Worm (Caenorhabditis elegans): ENCODE results near the gene pfk-1.2.

pfk-1.2 gene

DNA sequence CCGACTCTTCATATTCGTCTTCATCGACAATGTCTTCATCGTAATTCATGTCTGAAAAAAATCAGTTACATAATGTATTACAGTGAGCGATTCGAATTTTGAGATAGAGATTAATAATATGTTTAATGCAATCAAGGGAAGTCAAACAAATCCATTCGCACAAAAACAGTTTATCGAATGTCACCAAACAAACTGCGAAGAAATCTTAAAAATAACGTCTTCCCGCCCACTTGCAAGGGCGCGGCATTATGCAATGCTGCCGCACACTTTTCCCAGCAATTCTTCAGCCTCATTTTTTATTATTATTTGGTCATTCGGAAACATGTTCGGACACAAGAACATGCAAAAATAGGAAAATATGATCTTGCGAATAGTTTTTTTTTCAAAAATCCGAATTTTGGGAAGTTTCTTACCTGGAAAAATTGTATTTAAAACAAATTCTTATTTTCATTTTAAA is 12.6 kb downstream of the pfk-1.2 start, which contains the start of gene mdf-1 (continued):
- no peak for TF ChIP-seq jun-1 (tag; optimal IDR thresholded peaks at IDR 0.05)
- TF ChIP-seq nhr-11 (tag; optimal IDR thresholded peaks at IDR 0.05) = no peak
- TF ChIP-seq nhr-77 (tag; optimal IDR thresholded peaks at IDR 0.05) = no peak
- TF ChIP-seq nhr-237 (tag; optimal IDR thresholded peaks at IDR 0.05) = no peak
- TF ChIP-seq lin-39 (tag; optimal IDR thresholded peaks at IDR 0.05) = peak; percentile 63
- TF ChIP-seq aly-2 (tag; optimal IDR thresholded peaks at IDR 0.05) = no peak
- no peak for TF ChIP-seq mml-1 (tag; optimal IDR thresholded peaks at IDR 0.05)
- peak; percentile 85 for TF ChIP-seq nhr-23 (tag; optimal IDR thresholded peaks at IDR 0.05)
- TF ChIP-seq lsy-12 (tag; optimal IDR thresholded peaks at IDR 0.05) = peak; percentile 51
- TF ChIP-seq ztf-11 (tag; optimal IDR thresholded peaks at IDR 0.05) = no peak
- peak; percentile 85 for TF ChIP-seq hmg-11 (tag; optimal IDR thresholded peaks at IDR 0.05)
- peak; percentile 17 for TF ChIP-seq egl-5 (tag; optimal IDR thresholded peaks at IDR 0.05)
- peak; percentile 15 for TF ChIP-seq ceh-28 (tag; optimal IDR thresholded peaks at IDR 0.05)

DNA sequence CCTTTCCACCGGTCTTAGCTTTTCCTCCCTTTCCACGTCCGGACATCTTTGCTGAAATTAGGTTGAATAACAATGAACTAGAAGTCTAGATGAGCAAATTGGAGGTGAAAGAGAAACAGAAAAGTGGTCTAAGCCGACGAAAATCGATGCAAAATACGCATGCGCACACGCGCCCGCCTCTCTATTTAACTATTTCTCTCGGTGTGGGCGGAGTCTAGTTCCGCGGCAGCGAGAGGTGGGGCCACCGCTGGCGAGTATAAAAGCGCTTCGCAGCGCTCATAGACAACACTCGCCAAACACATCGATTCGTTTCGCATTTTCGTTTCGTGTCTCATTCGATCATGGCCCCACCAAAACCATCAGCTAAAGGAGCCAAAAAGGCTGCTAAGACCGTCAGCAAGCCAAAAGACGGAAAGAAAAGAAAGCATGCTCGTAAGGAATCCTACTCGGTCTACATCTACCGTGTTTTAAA is 13.7 kb downstream of the pfk-1.2 start, which contains the start of the genes his-35 and his-41:
TSS of gene his-35 (minus strand) at position 51 of the 472 bp plus-strand sequence.
TSS of gene his-41 (plus strand) at position 299 of the 472 bp plus-strand sequence.
- no peak for TF ChIP-seq elt-2 (tag; optimal IDR thresholded peaks at IDR 0.05)
- TF ChIP-seq nhr-43 (tag; optimal IDR thresholded peaks at IDR 0.05; ENCODE audit: poor library complexity, severe bottlenecking) = peak; percentile 15
- TF ChIP-seq nhr-237 (tag; optimal IDR thresholded peaks at IDR 0.05) = no peak
- no peak for TF ChIP-seq ceh-16 (tag; optimal IDR thresholded peaks at IDR 0.05)
- no peak for TF ChIP-seq ceh-82 (tag; optimal IDR thresholded peaks at IDR 0.05)
- peak; percentile 16 for TF ChIP-seq tbx-2 (tag; optimal IDR thresholded peaks at IDR 0.05)
- TF ChIP-seq aly-2 (tag; optimal IDR thresholded peaks at IDR 0.05) = no peak
- peak; percentile 7 for TF ChIP-seq ceh-28 (tag; optimal IDR thresholded peaks at IDR 0.05)
- TF ChIP-seq lin-15B (tag; optimal IDR thresholded peaks at IDR 0.05) = peak; percentile 37
- peak; percentile 34 for TF ChIP-seq pha-4 (tag; optimal IDR thresholded peaks at IDR 0.05)
- TF ChIP-seq nhr-77 (tag; optimal IDR thresholded peaks at IDR 0.05) = no peak
- TF ChIP-seq fos-1 (tag; optimal IDR thresholded peaks at IDR 0.05) = no peak
- no peak for TF ChIP-seq mml-1 (tag; optimal IDR thresholded peaks at IDR 0.05)
- peak; percentile 77 for TF ChIP-seq nhr-25 (tag; optimal IDR thresholded peaks at IDR 0.05)
- peak; percentile 57 for TF ChIP-seq lin-39 (tag; optimal IDR thresholded peaks at IDR 0.05)
- TF ChIP-seq jun-1 (tag; optimal IDR thresholded peaks at IDR 0.05) = peak; percentile 41
- TF ChIP-seq pqm-1 (tag; optimal IDR thresholded peaks at IDR 0.05) = no peak
- TF ChIP-seq snpc-4 (tag; optimal IDR thresholded peaks at IDR 0.05) = peak; percentile 24
- TF ChIP-seq zag-1 (tag; optimal IDR thresholded peaks at IDR 0.05) = no peak
- TF ChIP-seq nfya-1 (tag; optimal IDR thresholded peaks at IDR 0.05; ENCODE audit: insufficient read depth) = peak; percentile 69
- TF ChIP-seq eor-1 (tag; optimal IDR thresholded peaks at IDR 0.05) = no peak
- no peak for TF ChIP-seq ceh-9 (tag; optimal IDR thresholded peaks at IDR 0.05)
- TF ChIP-seq mdl-1 (tag; optimal IDR thresholded peaks at IDR 0.05) = no peak
- TF ChIP-seq lsy-12 (tag; optimal IDR thresholded peaks at IDR 0.05) = peak; percentile 3
- TF ChIP-seq ama-1 (optimal IDR thresholded peaks at IDR 0.05) = peak; percentile 85
- TF ChIP-seq nhr-76 (tag; optimal IDR thresholded peaks at IDR 0.05) = no peak

DNA sequence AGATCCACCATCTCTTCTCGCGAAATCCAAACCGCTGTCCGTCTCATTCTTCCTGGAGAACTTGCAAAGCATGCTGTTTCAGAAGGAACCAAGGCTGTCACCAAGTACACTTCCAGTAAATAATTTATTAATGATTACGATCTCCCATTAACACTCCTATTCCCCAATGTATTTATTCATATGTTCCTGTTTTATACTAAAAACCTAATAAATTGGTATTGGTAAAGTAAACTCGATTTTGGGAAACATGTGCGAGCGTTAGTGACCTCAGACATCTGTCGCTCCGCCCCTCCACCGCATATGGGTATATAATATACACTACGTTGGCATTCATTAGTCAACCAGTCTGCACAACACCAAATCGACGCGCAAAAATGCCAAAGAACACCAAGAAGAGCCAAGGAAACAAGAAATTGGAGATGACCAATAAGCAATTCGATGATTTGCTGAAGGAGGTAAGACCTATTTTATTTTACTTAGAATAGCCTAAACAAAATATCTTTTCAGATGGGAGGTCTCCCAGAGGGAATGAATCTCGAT is 14.5 kb downstream of the pfk-1.2 start, which contains the start of gene C50F4.6:
TSS of gene C50F4.6 (plus strand) at position 51 of the 540 bp plus-strand sequence.
- TF ChIP-seq ama-1 (optimal IDR thresholded peaks at IDR 0.05) (peak; percentile 48), ztf-11 (tag; optimal IDR thresholded peaks at IDR 0.05) (no peak)

DNA sequence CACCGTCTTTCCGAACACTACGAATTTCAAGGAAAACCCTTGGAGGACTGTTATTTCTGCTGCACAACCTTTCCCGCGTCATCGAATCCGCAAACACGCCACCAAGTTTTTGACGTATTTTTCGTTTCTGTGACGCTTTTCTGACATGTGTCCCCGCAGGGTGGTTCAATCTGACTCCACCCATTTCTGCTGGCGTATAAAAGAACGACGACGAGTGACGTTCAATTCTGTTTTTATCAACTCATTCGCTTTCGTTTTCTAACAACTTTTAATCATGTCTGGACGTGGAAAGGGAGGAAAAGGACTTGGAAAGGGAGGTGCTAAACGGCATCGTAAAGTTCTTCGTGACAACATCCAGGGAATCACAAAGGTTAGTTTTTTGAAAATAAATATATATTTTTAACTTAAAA is 15.3 kb downstream of the pfk-1.2 start, which contains the start of gene his-37:
TSS of gene his-37 (plus strand) at position 246 of the 410 bp plus-strand sequence.
- TF ChIP-seq eor-1 (tag; optimal IDR thresholded peaks at IDR 0.05) (peak; percentile 84 to 86), ceh-82 (tag; optimal IDR thresholded peaks at IDR 0.05) (peak; percentile 92), unc-62 (GFP tag; optimal IDR thresholded peaks at IDR 0.05) (peak; percentile 97), daf-12 (tag; optimal IDR thresholded peaks at IDR 0.05) (no peak), fkh-2 (tag; optimal IDR thresholded peaks at IDR 0.05) (peak; percentile 73), elt-2 (tag; optimal IDR thresholded peaks at IDR 0.05) (peak; percentile 94), mml-1 (tag; optimal IDR thresholded peaks at IDR 0.05) (no peak), nhr-67 (tag; optimal IDR thresholded peaks at IDR 0.05) (no peak), nhr-11 (tag; optimal IDR thresholded peaks at IDR 0.05) (peak; percentile 99), pha-4 (tag; optimal IDR thresholded peaks at IDR 0.05) (peak; percentile 98), lsy-12 (tag; optimal IDR thresholded peaks at IDR 0.05) (peak; percentile 99), elt-3 (tag; optimal IDR thresholded peaks at IDR 0.05) (peak; percentile 76 to 98 (median 96)), egl-5 (tag; optimal IDR thresholded peaks at IDR 0.05) (peak; percentile 87), nhr-77 (tag; optimal IDR thresholded peaks at IDR 0.05) (peak; percentile 92), sea-2 (GFP tag; optimal IDR thresholded peaks at IDR 0.05) (peak; percentile 94), elt-1 (tag; optimal IDR thresholded peaks at IDR 0.05) (peak; percentile 88), zag-1 (tag; optimal IDR thresholded peaks at IDR 0.05) (peak; percentile 86), ceh-28 (tag; optimal IDR thresholded peaks at IDR 0.05) (peak; percentile 92), ceh-9 (tag; optimal IDR thresholded peaks at IDR 0.05) (no peak), snpc-4 (tag; optimal IDR thresholded peaks at IDR 0.05) (peak; percentile 96), nhr-23 (tag; optimal IDR thresholded peaks at IDR 0.05) (peak; percentile 100), nhr-43 (tag; optimal IDR thresholded peaks at IDR 0.05; ENCODE audit: poor library complexity, severe bottlenecking) (peak; percentile 98), nhr-237 (tag; optimal IDR thresholded peaks at IDR 0.05) (no peak), jun-1 (tag; optimal IDR thresholded peaks at IDR 0.05) (peak; percentile 98), nfya-1 (tag; optimal IDR thresholded peaks at IDR 0.05; ENCODE audit: insufficient read depth) (peak; percentile 98), egl-27 (tag; optimal IDR thresholded peaks at IDR 0.05) (peak; percentile 90), lin-39 (tag; optimal IDR thresholded peaks at IDR 0.05) (peak; percentile 97), R02D3.7 (tag; optimal IDR thresholded peaks at IDR 0.05) (peak; percentile 89), ZK546.5 (tag; optimal IDR thresholded peaks at IDR 0.05) (peak; percentile 44), fkh-10 (GFP tag; optimal IDR thresholded peaks at IDR 0.05) (peak; percentile 99), fos-1 (tag; optimal IDR thresholded peaks at IDR 0.05) (peak; percentile 95)
